Fruit fly (Drosophila melanogaster) Kc167 (cell line): ENCODE results near the gene ZnT77C.

ENCODE experiments used
- Myc ChIP-seq: fragments of >200 bp; optimal IDR thresholded peaks from 2 replicates; lab custom pipeline; 2017; ENCODE audit warnings: missing external identifiers
- Sin3A ChIP-seq: fragments of >200 bp; optimal IDR thresholded peaks from 2 replicates; lab custom pipeline; 2018; ENCODE audit warnings: missing external identifiers
- h ChIP-seq: fragments of >200 bp; optimal IDR thresholded peaks from 3 replicates; lab custom pipeline; 2018; ENCODE audit warnings: missing external identifiers
- insv ChIP-seq: fragments of >200 bp; optimal IDR thresholded peaks from 3 replicates; lab custom pipeline; 2018; ENCODE audit warnings: missing external identifiers
- psq ChIP-seq: fragments of >200 bp; optimal IDR thresholded peaks from 2 replicates; lab custom pipeline; 2017; ENCODE audit warnings: missing external identifiers
- ttk ChIP-seq: sonication (Bioruptor generic); optimal IDR thresholded peaks from 2 replicates; lab custom pipeline; 2017; ENCODE audit warnings: missing external identifiers

Gene ZnT77C

dm6 chr3L:20530347-20531177, 35.8 kb upstream of the ZnT77C start:
- TF ChIP-seq Myc (lab: Kevin White, UChicago) (no peak), h (no peak), psq (no peak), ttk (no peak), Sin3A (lab: Kevin White, UChicago) (no peak), insv (no peak)

- no peak for TF ChIP-seq ttk
- no peak for TF ChIP-seq psq
- no peak for TF ChIP-seq insv
- TF ChIP-seq Myc (lab: Kevin White, UChicago) = no peak
- TF ChIP-seq Sin3A (lab: Kevin White, UChicago) = no peak
- TF ChIP-seq h = no peak
These were observed 35.2 kb upstream of the ZnT77C start for dm6 chr3L:20529918-20530317.

- no peak for TF ChIP-seq Sin3A (lab: Kevin White, UChicago)
- TF ChIP-seq insv = no peak
- TF ChIP-seq Myc (lab: Kevin White, UChicago) = no peak
- no peak for TF ChIP-seq ttk
- no peak for TF ChIP-seq h
- TF ChIP-seq psq = no peak
These were observed 31.5 kb upstream of the ZnT77C start, which contains the start of gene Nubp2 for dm6 chr3L:20526196-20526740. Nubp2 (plus strand) TSS chr3L:20526576.

- no peak for TF ChIP-seq psq
- no peak for TF ChIP-seq Myc (lab: Kevin White, UChicago)
- TF ChIP-seq ttk = no peak
- no peak for TF ChIP-seq Sin3A (lab: Kevin White, UChicago)
- TF ChIP-seq h = no peak
These were observed 31.2 kb upstream of the ZnT77C start, which contains the start of gene Pss for dm6 chr3L:20526143-20526195. Pss (minus strand) TSS chr3L:20526174.

- TF ChIP-seq ttk = no peak
- TF ChIP-seq Myc (lab: Kevin White, UChicago) = no peak
- TF ChIP-seq Sin3A (lab: Kevin White, UChicago) = no peak
- TF ChIP-seq psq = no peak
- TF ChIP-seq insv = no peak
These were observed 31.0 kb upstream of the ZnT77C start for dm6 chr3L:20525743-20526142.

dm6 chr3L:20524409-20525010, 29.8 kb upstream of the ZnT77C start:
- no peak for TF ChIP-seq psq
- TF ChIP-seq ttk = no peak
- TF ChIP-seq Myc (lab: Kevin White, UChicago) = no peak
- TF ChIP-seq Sin3A (lab: Kevin White, UChicago) = no peak
- TF ChIP-seq h = no peak
- TF ChIP-seq insv = no peak

dm6 chr3L:20520687-20521169, 26.0 kb upstream of the ZnT77C start, which contains the start of the genes mTerf3 and CG5104:
mTerf3 (minus strand) TSS chr3L:20520772.
CG5104 (plus strand) TSS chr3L:20521009.
- TF ChIP-seq psq (no peak), Sin3A (lab: Kevin White, UChicago) (no peak), Myc (lab: Kevin White, UChicago) (no peak), h (no peak), ttk (no peak), insv (no peak)

dm6 chr3L:20518805-20519503, 24.2 kb upstream of the ZnT77C start, which contains the start of gene BNIP3:
BNIP3 (minus strand) TSS chr3L:20519393.
- TF ChIP-seq Sin3A (lab: Kevin White, UChicago) (no peak), ttk (no peak), Myc (lab: Kevin White, UChicago) (no peak), psq (no peak), insv (no peak), h (no peak)

dm6 chr3L:20517897-20518804, 23.4 kb upstream of the ZnT77C start:
- TF ChIP-seq insv (no peak), psq (peak; percentile 63), Sin3A (lab: Kevin White, UChicago) (no peak), h (no peak), Myc (lab: Kevin White, UChicago) (no peak), ttk (no peak)

- TF ChIP-seq Myc (lab: Kevin White, UChicago) = no peak
- no peak for TF ChIP-seq h
- TF ChIP-seq ttk = no peak
- no peak for TF ChIP-seq insv
- no peak for TF ChIP-seq Sin3A (lab: Kevin White, UChicago)
- TF ChIP-seq psq = no peak
These were observed 22.6 kb upstream of the ZnT77C start for dm6 chr3L:20517179-20517834.

- TF ChIP-seq h = no peak
- no peak for TF ChIP-seq Sin3A (lab: Kevin White, UChicago)
- no peak for TF ChIP-seq insv
- no peak for TF ChIP-seq ttk
- no peak for TF ChIP-seq psq
- TF ChIP-seq Myc (lab: Kevin White, UChicago) = no peak
These were observed 21.9 kb upstream of the ZnT77C start for dm6 chr3L:20516519-20517178.
